Fruit fly (Drosophila melanogaster) whole organism: ENCODE measurements around the gene Hr83.

ENCODE experiments used
- CG8478 ChIP-seq: fragments of >200 bp; optimal IDR thresholded peaks from 2 replicates; lab custom pipeline; 2018; ENCODE audit warnings: inconsistent platforms
- Dll ChIP-seq: fragments of >200 bp; optimal IDR thresholded peaks from 2 replicates; lab custom pipeline; 2017
- psq ChIP-seq: fragments of >200 bp; optimal IDR thresholded peaks from 2 replicates; lab custom pipeline; 2017
- usp ChIP-seq: fragments of >200 bp; optimal IDR thresholded peaks from 2 replicates; lab custom pipeline; 2017; ENCODE audit warnings: missing biosample characterization, missing genetic modification characterization, mixed read lengths

DNA sequence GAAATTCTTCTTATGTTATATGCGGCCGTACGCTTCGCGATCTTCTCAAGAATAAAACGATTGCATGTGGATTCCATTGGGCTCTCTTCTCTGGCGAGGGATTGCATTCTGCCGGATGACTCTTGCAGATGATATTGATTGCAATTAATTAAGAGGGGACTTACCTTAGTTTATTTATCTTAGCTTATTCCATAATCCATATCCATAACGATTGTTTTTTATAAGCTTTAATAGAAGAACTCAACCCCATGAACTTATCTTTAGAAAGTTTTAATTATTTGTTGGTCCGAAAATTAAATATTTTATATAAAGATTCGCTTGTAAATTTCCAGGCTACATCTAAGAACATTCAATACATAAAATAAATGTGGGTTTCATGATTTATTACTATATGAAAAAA lies 26.9 kb downstream of the Hr83 start, which contains the start of gene CRAT:
- no peak for TF ChIP-seq usp (GFP tag; lab: Kevin White, UChicago)
- TF ChIP-seq Dll (lab: Kevin White, UChicago): no peak
- no peak for TF ChIP-seq psq
- TF ChIP-seq CG8478 (lab: Kevin White, UChicago): no peak
